Worm (Caenorhabditis elegans): ENCODE data around the gene H06I04.6.
"Not testable (repeated sequence)": the region's sequence is repeated elsewhere in the genome, so short reads cannot be mapped to it uniquely, and the experiment has no call there.

DNA sequence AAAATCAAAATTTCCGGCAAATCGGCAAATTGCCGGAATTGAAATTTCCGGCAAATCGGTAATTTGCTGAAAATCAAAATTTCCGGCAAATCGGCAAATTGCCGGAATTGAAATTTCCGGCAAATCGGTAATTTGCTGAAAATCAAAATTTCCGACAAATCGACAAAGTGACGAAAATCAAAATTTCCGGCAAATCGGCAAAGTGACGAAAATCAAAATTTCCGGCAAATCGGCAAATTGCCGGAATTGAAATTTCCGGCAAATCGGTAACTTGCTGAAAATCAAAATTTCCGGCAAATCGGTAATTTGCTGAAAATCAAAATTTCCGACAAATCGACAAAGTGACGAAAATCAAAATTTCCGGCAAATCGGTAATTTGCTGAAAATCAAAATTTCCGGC is 52.5 kb downstream of the H06I04.6 start:
- TF ChIP-seq ceh-30 (tag; optimal IDR thresholded peaks at IDR 0.05); hlh-15 (tag; optimal IDR thresholded peaks at IDR 0.05); lin-11 (tag; optimal IDR thresholded peaks at IDR 0.05); gmeb-2 (tag; optimal IDR thresholded peaks at IDR 0.05); pha-4 (tag; optimal IDR thresholded peaks at IDR 0.05); syd-9 (tag; optimal IDR thresholded peaks at IDR 0.05); sox-2 (GFP tag; IDR thresholded peaks at IDR 0.05); ama-1 (optimal IDR thresholded peaks at IDR 0.05); ahr-1 (tag; optimal IDR thresholded peaks at IDR 0.05); tbx-7 (tag; optimal IDR thresholded peaks at IDR 0.05); ref-2 (tag; optimal IDR thresholded peaks at IDR 0.05); ceh-48 (tag; optimal IDR thresholded peaks at IDR 0.05): not testable (repeated sequence)

Data from whole organism, late embryonic.